Worm (Caenorhabditis elegans): ENCODE measurements around the gene T23F2.3.

ce11 chrX:5524260-5524659 lies 12.1 kb upstream of the T23F2.3 start:
- TF ChIP-seq lir-3 (tag; optimal IDR thresholded peaks at IDR 0.05): no peak
- no peak for TF ChIP-seq aha-1 (tag)
- peak in 1 of 2 experiments; percentile 63 for TF ChIP-seq mdl-1 (tag; optimal IDR thresholded peaks at IDR 0.05)
- no peak for TF ChIP-seq fkh-10 (GFP tag; optimal IDR thresholded peaks at IDR 0.05)
- no peak for TF ChIP-seq skn-1 (tag; optimal IDR thresholded peaks at IDR 0.05)
